Fruit fly (Drosophila melanogaster): ENCODE results near the gene CG31178.

DNA sequence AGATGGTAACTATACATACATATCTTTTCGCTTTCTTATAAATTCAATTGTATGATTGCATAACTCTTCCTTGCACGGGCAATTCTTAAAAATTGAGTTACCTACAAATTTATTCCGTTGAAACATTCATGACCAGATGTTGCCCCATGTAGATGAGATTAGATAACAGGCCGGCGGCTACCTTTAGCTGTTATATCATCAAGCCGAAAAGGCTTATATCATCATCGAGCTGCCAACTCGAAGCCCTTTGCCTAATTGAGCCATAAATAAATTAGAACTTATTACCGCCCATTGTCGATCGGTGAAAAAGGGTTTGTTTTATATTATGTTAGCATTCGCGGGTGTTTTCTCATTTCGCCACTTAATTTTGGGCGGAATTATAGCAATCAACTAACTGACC lies 33.1 kb upstream of the CG31178 start:
- TF ChIP-seq CG8478 (optimal IDR thresholded peaks at IDR 0.05) = no peak
- TF ChIP-seq usp (GFP tag; optimal IDR thresholded peaks at IDR 0.05) = no peak
- no peak for TF ChIP-seq psq (optimal IDR thresholded peaks at IDR 0.05)
- TF ChIP-seq Dll (optimal IDR thresholded peaks at IDR 0.05) = no peak
- no peak for TF ChIP-seq EcR (GFP tag; optimal IDR thresholded peaks at IDR 0.05)
- TF ChIP-seq pan (optimal IDR thresholded peaks at IDR 0.05) = no peak

All from whole organism.